Worm (Caenorhabditis elegans): ENCODE results near the gene cid-1.

DNA sequence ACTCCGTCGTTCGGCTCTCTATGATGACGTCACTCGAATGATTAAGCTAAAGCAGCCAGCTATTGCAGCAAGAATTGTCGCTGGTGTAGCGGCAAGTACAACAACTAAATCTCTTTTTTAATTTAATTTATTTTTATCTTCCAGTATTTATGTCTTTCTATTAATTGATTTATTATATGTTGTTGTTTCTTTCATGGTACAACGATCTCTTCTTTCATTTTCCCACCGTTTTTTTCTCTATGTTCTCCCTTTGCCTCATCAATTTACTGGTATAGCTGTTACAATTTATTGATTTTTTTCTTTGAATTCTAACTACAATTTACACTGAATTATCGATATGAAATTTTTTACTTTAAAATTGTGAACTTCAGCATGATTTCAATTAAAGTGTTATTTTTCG is 22.0 kb downstream of the cid-1 start, which contains the start of gene moc-6:
- no peak for TF ChIP-seq nhr-25 (tag; optimal IDR thresholded peaks at IDR 0.05)
- TF ChIP-seq ztf-4 (tag; optimal IDR thresholded peaks at IDR 0.05) = no peak
- TF ChIP-seq snpc-4 (tag; optimal IDR thresholded peaks at IDR 0.05) = no peak
- no peak for TF ChIP-seq nhr-129 (tag; optimal IDR thresholded peaks at IDR 0.05)
- TF ChIP-seq nhr-237 (tag; optimal IDR thresholded peaks at IDR 0.05) = no peak
- TF ChIP-seq nhr-12 (tag; optimal IDR thresholded peaks at IDR 0.05) = no peak
- TF ChIP-seq lin-39 (tag; optimal IDR thresholded peaks at IDR 0.05) = no peak
- TF ChIP-seq lsy-2 (tag; optimal IDR thresholded peaks at IDR 0.05) = no peak
- no peak for TF ChIP-seq gmeb-1 (tag; optimal IDR thresholded peaks at IDR 0.05)
- TF ChIP-seq ZK546.5 (tag; optimal IDR thresholded peaks at IDR 0.05) = no peak
- no peak for TF ChIP-seq egl-27 (tag; optimal IDR thresholded peaks at IDR 0.05)
- no peak for TF ChIP-seq R02D3.7 (tag; optimal IDR thresholded peaks at IDR 0.05)
- TF ChIP-seq ama-1 (optimal IDR thresholded peaks at IDR 0.05) = no peak
- TF ChIP-seq ztf-11 (tag; optimal IDR thresholded peaks at IDR 0.05) = no peak

Data from whole organism, L2 larva.